Fruit fly (Drosophila melanogaster): ENCODE results near the gene CG15594.

- peak; percentile 11 for TF ChIP-seq CG8301 (tag; optimal IDR thresholded peaks at IDR 0.05)
- peak; percentile 10 for TF ChIP-seq CG14655 (GFP tag; optimal IDR thresholded peaks at IDR 0.05)
- no peak for TF ChIP-seq CG17806 (tag; optimal IDR thresholded peaks at IDR 0.05)
- no peak for TF ChIP-seq CG12605 (GFP tag; IDR thresholded peaks at IDR 0.05)
These were observed 3.9 kb downstream of the CG15594 start, which contains the start of gene Osi13 for dm6 chr3R:6291437-6291836.

Measured in whole organism, pupa.